Worm (Caenorhabditis elegans) whole organism, mixed stage, embryonic: ENCODE results near the gene C01G5.7.

Experiments
- blmp-1 ChIP-seq: fragments of 150-350 bp; optimal IDR thresholded peaks from 2 replicates; lab custom pipeline; 2014; ENCODE audit warnings: missing biosample characterization, missing genetic modification characterization
- nhr-12 ChIP-seq: fragments of 150-350 bp; optimal IDR thresholded peaks from 2 replicates; lab custom pipeline; 2014; ENCODE audit warnings: missing biosample characterization, missing genetic modification characterization
- nhr-237 ChIP-seq: fragments of 150-350 bp; optimal IDR thresholded peaks from 2 replicates; lab custom pipeline; 2014; ENCODE audit warnings: missing biosample characterization, missing genetic modification characterization
- nhr-76 ChIP-seq: sonication (generic microtip); optimal IDR thresholded peaks from 2 replicates; lab custom pipeline; 2017; ENCODE audit warnings: missing biosample characterization, missing genetic modification characterization
- pha-4 ChIP-seq: fragments of 150-350 bp; optimal IDR thresholded peaks from 2 replicates; lab custom pipeline; 2018; ENCODE audit warnings: missing biosample characterization, missing genetic modification reagents, missing genetic modification characterization
- snpc-4 ChIP-seq: fragments of 150-350 bp; optimal IDR thresholded peaks from 2 replicates; lab custom pipeline; 2014; ENCODE audit warnings: missing biosample characterization, missing genetic modification characterization

ce11 chrIV:6526522-6526921 lies 8.6 kb downstream of the C01G5.7 start:
- no peak for TF ChIP-seq pha-4 (tag; lab: Kevin White, UChicago)
- TF ChIP-seq nhr-12 = no peak
- no peak for TF ChIP-seq nhr-76 (tag; lab: Kevin White, UChicago)
- no peak for TF ChIP-seq nhr-237 (tag; lab: Kevin White, UChicago)
- no peak for TF ChIP-seq snpc-4
- TF ChIP-seq blmp-1 = no peak
